Worm (Caenorhabditis elegans) whole organism, mixed stage, embryonic: ENCODE results near the gene T25F10.3.
A peak's percentile ranks its signal among the peaks of the same experiment; 100 is the strongest.

Experiments
- blmp-1 ChIP-seq: fragments of 150-350 bp; optimal IDR thresholded peaks from 2 replicates; lab custom pipeline; 2014; ENCODE audit warnings: missing biosample characterization, missing genetic modification characterization
- ceh-83 ChIP-seq: fragments of 200-800 bp; sonication (Bioruptor generic); optimal IDR thresholded peaks from 2 replicates; lab custom pipeline; 2018; ENCODE audit warnings: mild to moderate bottlenecking, missing genetic modification characterization, missing compliant biosample characterization
- ces-1 ChIP-seq: fragments of 150-350 bp; optimal IDR thresholded peaks from 2 replicates; lab custom pipeline; 2014; ENCODE audit warnings: missing biosample characterization, missing genetic modification reagents, missing genetic modification characterization
- elt-3 ChIP-seq: fragments of 150-350 bp; optimal IDR thresholded peaks from 2 replicates; lab custom pipeline; 2014; ENCODE audit warnings: missing biosample characterization, missing genetic modification characterization
- ham-2 ChIP-seq: fragments of 200-800 bp; sonication (Bioruptor generic); optimal IDR thresholded peaks from 2 replicates; lab custom pipeline; 2018; ENCODE audit warnings: mild to moderate bottlenecking, missing genetic modification characterization, missing compliant biosample characterization
- hlh-1 ChIP-seq: fragments of 150-350 bp; optimal IDR thresholded peaks from 2 replicates; lab custom pipeline; 2014; ENCODE audit warnings: missing biosample characterization, missing genetic modification reagents, missing genetic modification characterization
- lin-13 ChIP-seq: fragments of 150-350 bp; optimal IDR thresholded peaks from 2 replicates; lab custom pipeline; 2014; ENCODE audit warnings: missing biosample characterization, missing genetic modification characterization
- mls-2 ChIP-seq: sonication (generic microtip); optimal IDR thresholded peaks from 2 replicates; lab custom pipeline; 2016; ENCODE audit warnings: mild to moderate bottlenecking, missing genetic modification characterization, moderate library complexity, missing compliant biosample characterization
- nhr-237 ChIP-seq: fragments of 150-350 bp; optimal IDR thresholded peaks from 2 replicates; lab custom pipeline; 2014; ENCODE audit warnings: missing biosample characterization, missing genetic modification characterization
- unc-120 ChIP-seq: sonication (generic microtip); optimal IDR thresholded peaks from 2 replicates; lab custom pipeline; 2017; ENCODE audit warnings: missing genetic modification characterization, missing compliant biosample characterization; ENCODE audit not compliant: poor library complexity, severe bottlenecking

T25F10.3 gene

DNA sequence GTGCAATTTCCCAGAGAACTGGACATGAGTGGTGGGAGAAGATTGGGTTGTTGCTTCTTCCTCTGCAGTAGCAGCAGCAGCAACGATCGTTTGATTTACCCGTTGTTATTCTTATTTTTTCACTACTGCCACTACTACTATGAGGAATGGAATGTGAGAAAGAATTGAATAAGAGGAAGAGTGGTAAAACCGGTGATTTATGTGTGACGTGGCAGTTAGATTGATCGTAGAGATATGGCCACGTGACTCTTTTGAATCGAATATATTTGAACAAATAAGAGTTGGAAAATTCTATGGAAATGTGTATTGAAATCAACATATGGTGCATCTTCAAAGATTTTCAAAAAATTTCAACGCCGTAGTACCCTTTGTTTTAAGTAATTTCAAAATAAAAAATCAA, 51.4 kb downstream of the T25F10.3 start:
- TF ChIP-seq ceh-83 (GFP tag; lab: Kevin White, UChicago) (no peak), blmp-1 (tag; lab: Kevin White, UChicago) (no peak), elt-3 (tag; lab: Kevin White, UChicago) (no peak)

DNA sequence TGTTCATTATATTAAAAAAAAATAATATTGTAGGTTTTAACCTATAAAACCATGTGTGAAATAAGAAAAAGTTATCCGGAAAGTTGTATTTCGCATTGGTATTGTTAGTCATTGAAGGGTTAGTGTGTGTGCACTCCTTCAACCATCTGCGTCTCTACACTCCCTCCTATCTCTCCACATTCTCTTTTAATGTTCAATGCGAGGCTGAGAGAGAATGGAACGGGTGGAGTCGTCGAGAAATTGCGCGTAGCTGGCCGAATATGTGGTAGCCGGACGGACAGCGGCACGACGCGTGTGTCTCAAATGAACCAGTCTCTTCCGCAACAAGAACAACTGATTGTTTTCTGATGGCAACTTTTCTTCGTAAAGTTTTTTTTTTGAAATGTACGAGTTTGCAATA, 52.0 kb downstream of the T25F10.3 start:
- TF ChIP-seq ham-2 (GFP tag; lab: Kevin White, UChicago): peak; percentile 46
- TF ChIP-seq ces-1 (GFP tag; lab: Kevin White, UChicago): peak; percentile 29
- TF ChIP-seq hlh-1: peak; percentile 58
- no peak for TF ChIP-seq nhr-237 (tag; lab: Kevin White, UChicago)
- peak; percentile 79 for TF ChIP-seq unc-120
- TF ChIP-seq mls-2 (tag; lab: Kevin White, UChicago): peak; percentile 33
- no peak for TF ChIP-seq lin-13 (tag; lab: Kevin White, UChicago)
